Worm (Caenorhabditis elegans) whole organism, L1 larva: Measurements from ENCODE around the gene wdfy-2.

ENCODE experiments used
- lsy-2 ChIP-seq, 2 experiments: fragments of 150-350 bp; optimal IDR thresholded peaks; 2 replicates each; lab custom pipeline; 2014; ENCODE audit warnings: missing biosample characterization in 2 of 2, missing genetic modification characterization in 2 of 2
- ztf-4 ChIP-seq: fragments of 150-350 bp; optimal IDR thresholded peaks from 2 replicates; lab custom pipeline; 2014; ENCODE audit warnings: missing biosample characterization, missing genetic modification characterization

DNA sequence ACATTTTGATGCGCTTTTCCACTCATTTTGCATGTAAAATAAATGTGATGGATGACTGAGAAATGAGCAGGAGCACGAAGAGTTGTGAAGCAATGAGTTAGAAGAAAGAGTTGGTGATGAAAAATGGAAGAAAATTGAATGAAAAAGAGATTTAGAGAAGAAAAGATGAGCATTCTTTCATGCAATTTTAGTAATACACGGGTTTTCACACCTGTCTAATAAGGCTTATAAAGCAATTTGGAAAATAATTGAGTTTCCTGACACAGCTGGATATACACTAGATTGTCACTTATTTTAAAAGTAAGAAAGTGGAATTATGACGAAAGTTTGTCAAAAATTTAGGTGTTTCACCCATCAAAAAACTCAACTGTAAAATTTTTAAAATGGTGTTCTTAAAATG, 8.9 kb upstream of the wdfy-2 start:
- TF ChIP-seq lsy-2 (tag; optimal IDR thresholded peaks at IDR 0.05; lab: Kevin White, UChicago) (no peak), ztf-4 (tag; lab: Kevin White, UChicago) (no peak)
